Fruit fly (Drosophila melanogaster): Measurements from ENCODE around the gene REPTOR-BP.

The REPTOR-BP gene

DNA sequence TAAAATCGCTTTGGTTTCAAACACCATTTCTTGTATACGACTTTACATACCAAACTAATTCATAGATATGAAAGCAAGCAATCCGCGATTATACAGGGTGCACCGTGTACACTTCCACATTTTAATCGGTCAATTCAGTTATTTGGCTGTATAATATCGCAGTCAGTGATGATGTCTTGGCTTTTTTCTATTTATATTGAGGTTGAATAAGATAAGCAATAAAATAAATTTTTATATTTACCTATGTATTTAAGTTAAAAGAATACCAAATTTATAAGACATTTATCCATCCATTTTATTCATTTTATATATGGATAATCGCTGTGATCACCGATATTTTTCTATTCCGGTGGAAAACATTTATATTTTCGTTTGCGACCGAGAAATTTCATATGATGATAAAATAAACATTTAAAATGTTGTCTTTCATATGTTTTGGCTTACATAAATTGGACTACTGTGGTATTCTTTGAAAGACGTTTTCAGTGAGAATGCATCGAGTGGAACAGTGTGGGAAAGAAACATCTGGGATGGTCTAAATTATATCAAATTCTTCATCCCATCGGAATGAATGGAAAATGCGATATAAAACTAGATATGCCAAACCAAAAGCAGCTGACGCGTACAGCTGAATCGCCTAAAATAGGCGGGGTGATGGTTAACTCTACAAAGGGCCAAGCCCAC lies 37.1 kb upstream of the REPTOR-BP start, which contains the start of gene CG5708 (continued):
- TF ChIP-seq prd (optimal IDR thresholded peaks at IDR 0.05) = no peak
- TF ChIP-seq prd (GFP tag; IDR thresholded peaks at IDR 0.05) = 0 out of 3 replicates have a peak, but pooled peaks have one; percentile 20
- TF ChIP-seq sna (GFP tag; IDR thresholded peaks at IDR 0.05; ENCODE audit: partially characterized antibody) = no peak
- TF ChIP-seq bab2 (GFP tag; optimal IDR thresholded peaks at IDR 0.05) = no peak
- TF ChIP-seq insv (GFP tag; optimal IDR thresholded peaks at IDR 0.05) = no peak
- TF ChIP-seq Poxn (GFP tag; IDR thresholded peaks at IDR 0.05) = no peak
- TF ChIP-seq TFAM (GFP tag; optimal IDR thresholded peaks at IDR 0.05) = no peak
- TF ChIP-seq row (GFP tag; IDR thresholded peaks at IDR 0.05) = peak; percentile 89
- TF ChIP-seq tio (GFP tag; optimal IDR thresholded peaks at IDR 0.05) = no peak
- no peak for TF ChIP-seq CG10147 (GFP tag; optimal IDR thresholded peaks at IDR 0.05)
- TF ChIP-seq sens-2 (GFP tag; IDR thresholded peaks at IDR 0.05) = no peak
- TF ChIP-seq chif (GFP tag; optimal IDR thresholded peaks at IDR 0.05) = no peak
- no peak for TF ChIP-seq bcd (GFP tag; optimal IDR thresholded peaks at IDR 0.05)
- TF ChIP-seq CG4360 (GFP tag; IDR thresholded peaks at IDR 0.05) = no peak
- no peak for TF ChIP-seq CG31224 (GFP tag; IDR thresholded peaks at IDR 0.05)
- TF ChIP-seq CG11696 (GFP tag; IDR thresholded peaks at IDR 0.05) = no peak
- TF ChIP-seq Lpt (GFP tag; optimal IDR thresholded peaks at IDR 0.05) = no peak
- no peak for TF ChIP-seq twi (tag; optimal IDR thresholded peaks at IDR 0.05)
- peak; percentile 25 for TF ChIP-seq CG10267 (tag; optimal IDR thresholded peaks at IDR 0.05)
- peak; percentile 99 for TF ChIP-seq CG6254 (GFP tag; optimal IDR thresholded peaks at IDR 0.05)
- no peak for TF ChIP-seq fd102C (GFP tag; optimal IDR thresholded peaks at IDR 0.05)
- TF ChIP-seq CG10209 (GFP tag; optimal IDR thresholded peaks at IDR 0.05) = no peak
- no peak for TF ChIP-seq ato (GFP tag; IDR thresholded peaks at IDR 0.05; ENCODE audit: partially characterized antibody)
- TF ChIP-seq CG13287 (GFP tag; IDR thresholded peaks at IDR 0.05; ENCODE audit: partially characterized antibody) = peak; percentile 45; the same call in 1 of the 2 replicates
- no peak for TF ChIP-seq dati (GFP tag; IDR thresholded peaks at IDR 0.05)
- no peak for TF ChIP-seq D19A (tag; optimal IDR thresholded peaks at IDR 0.05)
- TF ChIP-seq CG17912 (GFP tag; optimal IDR thresholded peaks at IDR 0.05) = no peak
- no peak for TF ChIP-seq CG11456 (GFP tag; IDR thresholded peaks at IDR 0.05)
- no peak for TF ChIP-seq CG2202 (tag; optimal IDR thresholded peaks at IDR 0.05)
- no peak for TF ChIP-seq CG30431 (GFP tag; optimal IDR thresholded peaks at IDR 0.05)
- TF ChIP-seq CG7839 (tag; optimal IDR thresholded peaks at IDR 0.05) = no peak
- no peak for TF ChIP-seq CG9797 (GFP tag; optimal IDR thresholded peaks at IDR 0.05)
- TF ChIP-seq grau (tag; optimal IDR thresholded peaks at IDR 0.05) = peak; percentile 24
- peak; percentile 89 for TF ChIP-seq CG11723 (GFP tag; optimal IDR thresholded peaks at IDR 0.05)
- TF ChIP-seq Atf3 (GFP tag; optimal IDR thresholded peaks at IDR 0.05) = no peak
- TF ChIP-seq CG7357 (GFP tag; IDR thresholded peaks at IDR 0.05) = no peak
- TF ChIP-seq da (GFP tag; optimal IDR thresholded peaks at IDR 0.05) = no peak
- peak; percentile 30 for TF ChIP-seq CG15514 (GFP tag; optimal IDR thresholded peaks at IDR 0.05)
- no peak for TF ChIP-seq Trl (optimal IDR thresholded peaks at IDR 0.05)
- no peak for TF ChIP-seq Trl (GFP tag; optimal IDR thresholded peaks at IDR 0.05)
- no peak for TF ChIP-seq CG4404 (GFP tag; IDR thresholded peaks at IDR 0.05)
- TF ChIP-seq CG2199 (GFP tag; IDR thresholded peaks at IDR 0.05) = no peak
- TF ChIP-seq D (optimal IDR thresholded peaks at IDR 0.05) = no peak
- no peak for TF ChIP-seq D (GFP tag; optimal IDR thresholded peaks at IDR 0.05)
- TF ChIP-seq CG42726 (GFP tag; IDR thresholded peaks at IDR 0.05; ENCODE audit: partially characterized antibody) = peak; percentile 54; the same call in 1 of the 2 replicates
- TF ChIP-seq caup (GFP tag; optimal IDR thresholded peaks at IDR 0.05; ENCODE audit: severe bottlenecking) = peak; percentile 1
- TF ChIP-seq ro (GFP tag; IDR thresholded peaks at IDR 0.05) = no peak
- TF ChIP-seq ken (GFP tag; IDR thresholded peaks at IDR 0.05) = no peak; the same call in 2 of the 3 replicates
- TF ChIP-seq Spps (tag; optimal IDR thresholded peaks at IDR 0.05) = no peak
- peak; percentile 45; the same call in 1 of the 2 replicates for TF ChIP-seq Rfx (GFP tag; IDR thresholded peaks at IDR 0.05)
- TF ChIP-seq tup (GFP tag; optimal IDR thresholded peaks at IDR 0.05) = no peak
